Worm (Caenorhabditis elegans) whole organism, L2 larva: Measurements from ENCODE around the gene W03A5.1.

ENCODE experiments used
- ceh-82 ChIP-seq: fragments of 150-350 bp; optimal IDR thresholded peaks from 2 replicates; lab custom pipeline; 2014; ENCODE audit warnings: missing biosample characterization, missing genetic modification characterization
- elt-3 ChIP-seq: sonication (generic microtip); optimal IDR thresholded peaks from 2 replicates; lab custom pipeline; 2017; ENCODE audit warnings: missing biosample characterization, missing genetic modification characterization
- lin-11 ChIP-seq: fragments of 150-350 bp; sonication (generic microtip); optimal IDR thresholded peaks from 2 replicates; lab custom pipeline; 2014; ENCODE audit warnings: missing biosample characterization, missing genetic modification characterization, inconsistent platforms, mixed read lengths
- lsy-2 ChIP-seq, 2 experiments: fragments of 150-350 bp in 1 of 2; sonication (generic microtip) in 1 of 2; optimal IDR thresholded peaks; 2 replicates each; lab custom pipeline; 2014 to 2017; ENCODE audit warnings: missing biosample characterization in 2 of 2, missing genetic modification characterization in 2 of 2
- mdl-1 ChIP-seq, 2 experiments: fragments of 150-350 bp in 1 of 2; sonication (generic microtip) in 1 of 2; optimal IDR thresholded peaks; 2 replicates each; lab custom pipeline; 2017; ENCODE audit warnings: missing biosample characterization in 2 of 2, missing genetic modification characterization in 2 of 2
- nhr-11 ChIP-seq: fragments of 150-350 bp; optimal IDR thresholded peaks from 2 replicates; lab custom pipeline; 2014; ENCODE audit warnings: missing biosample characterization, missing genetic modification characterization
- nhr-23 ChIP-seq: fragments of 150-350 bp; optimal IDR thresholded peaks from 2 replicates; lab custom pipeline; 2014; ENCODE audit warnings: missing biosample characterization, missing genetic modification reagents, missing genetic modification characterization
- skn-1 ChIP-seq: sonication (generic microtip); optimal IDR thresholded peaks from 2 replicates; lab custom pipeline; 2017; ENCODE audit warnings: missing biosample characterization, missing genetic modification characterization
- unc-62 ChIP-seq: fragments of 150-350 bp; optimal IDR thresholded peaks from 2 replicates; lab custom pipeline; 2014; ENCODE audit warnings: missing biosample characterization, missing genetic modification reagents, missing genetic modification characterization
- ztf-11 ChIP-seq: sonication (generic microtip); optimal IDR thresholded peaks from 2 replicates; lab custom pipeline; 2017; ENCODE audit warnings: missing biosample characterization, missing genetic modification characterization
- ztf-4 ChIP-seq: fragments of 150-350 bp; optimal IDR thresholded peaks from 2 replicates; lab custom pipeline; 2014; ENCODE audit warnings: missing biosample characterization, missing genetic modification characterization

DNA sequence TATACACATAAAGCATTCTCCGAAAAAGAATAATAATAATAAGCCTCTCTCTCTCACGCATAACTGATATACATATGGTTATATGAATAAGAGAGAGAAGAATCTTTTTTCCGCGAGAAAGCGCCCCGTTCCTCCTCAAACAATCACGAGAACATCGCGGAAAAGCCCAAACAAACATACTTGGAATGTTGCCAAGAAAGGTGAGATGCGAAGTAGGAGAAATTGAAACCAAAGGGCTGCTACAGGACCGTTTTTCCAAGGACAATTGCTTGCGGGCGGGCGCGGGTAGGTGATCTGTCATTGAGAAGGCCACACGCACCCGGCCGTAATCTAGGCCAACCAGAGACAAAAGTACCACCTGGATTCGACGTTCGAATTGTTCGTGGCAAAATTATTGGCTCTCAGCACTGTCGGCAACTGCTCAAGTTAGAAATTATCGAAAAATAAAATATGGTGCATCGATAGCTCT, 16.0 kb downstream of the W03A5.1 start, which contains the start of gene dnj-24:
- TF ChIP-seq elt-3 (tag; lab: Kevin White, UChicago): no peak
- TF ChIP-seq skn-1 (tag; lab: Kevin White, UChicago): no peak
- no peak for TF ChIP-seq ztf-11 (tag; lab: Kevin White, UChicago)
- no peak for TF ChIP-seq ztf-4 (tag; lab: Kevin White, UChicago)
- TF ChIP-seq unc-62 (GFP tag; lab: Kevin White, UChicago): no peak
- TF ChIP-seq ceh-82 (tag; lab: Kevin White, UChicago): no peak
- no peak for TF ChIP-seq nhr-11 (tag; lab: Kevin White, UChicago)
- TF ChIP-seq mdl-1 (tag; optimal IDR thresholded peaks at IDR 0.05; lab: Kevin White, UChicago): no peak
- no peak for TF ChIP-seq lsy-2 (tag; optimal IDR thresholded peaks at IDR 0.05; lab: Kevin White, UChicago)
- no peak for TF ChIP-seq nhr-23
- no peak for TF ChIP-seq lin-11
